Worm (Caenorhabditis elegans): ENCODE results near the gene Y17G7B.22.

- no peak for TF ChIP-seq ceh-82 (tag; optimal IDR thresholded peaks at IDR 0.05)
- no peak for TF ChIP-seq unc-62 (GFP tag; optimal IDR thresholded peaks at IDR 0.05)
These were observed 8.0 kb upstream of the Y17G7B.22 start for ce11 chrII:12059872-12060271.
